Worm (Caenorhabditis elegans) whole organism, late embryonic: ENCODE results near the gene C05D9.7.

Source experiments
- C08G9.2 ChIP-seq: sonication (generic microtip); optimal IDR thresholded peaks from 2 replicates; lab custom pipeline; 2016; ENCODE audit warnings: mild to moderate bottlenecking, missing genetic modification characterization, moderate library complexity, missing compliant biosample characterization
- C38D4.7 ChIP-seq: fragments of 200-800 bp; sonication (Bioruptor generic); optimal IDR thresholded peaks from 2 replicates; lab custom pipeline; 2018; ENCODE audit warnings: mild to moderate bottlenecking, missing genetic modification characterization, moderate library complexity, missing compliant biosample characterization
- K02D7.2 ChIP-seq: sonication (generic microtip); optimal IDR thresholded peaks from 2 replicates; lab custom pipeline; 2017; ENCODE audit warnings: mild to moderate bottlenecking, missing genetic modification characterization, missing compliant biosample characterization
- K09A11.1 ChIP-seq: sonication (generic microtip); optimal IDR thresholded peaks from 2 replicates; lab custom pipeline; 2017; ENCODE audit warnings: antibody characterized with exemption, mild to moderate bottlenecking, missing genetic modification characterization, missing compliant biosample characterization; ENCODE audit not compliant: insufficient read depth
- T23F11.4 ChIP-seq: fragments of 200-800 bp; sonication (Bioruptor generic); optimal IDR thresholded peaks from 2 replicates; lab custom pipeline; 2018; ENCODE audit warnings: mild to moderate bottlenecking, missing genetic modification characterization, missing compliant biosample characterization
- Y22D7AL.16 ChIP-seq: sonication (generic microtip); optimal IDR thresholded peaks from 2 replicates; lab custom pipeline; 2016; ENCODE audit warnings: missing genetic modification characterization, missing compliant biosample characterization
- ceh-14 ChIP-seq: sonication (generic microtip); optimal IDR thresholded peaks from 2 replicates; lab custom pipeline; 2016; ENCODE audit warnings: missing genotype, missing genetic modification characterization, missing compliant biosample characterization
- ceh-18 ChIP-seq: sonication (generic microtip); optimal IDR thresholded peaks from 2 replicates; lab custom pipeline; 2016; ENCODE audit warnings: missing genetic modification characterization, missing compliant biosample characterization
- ceh-19 ChIP-seq: fragments of 200-800 bp; sonication (Bioruptor generic); optimal IDR thresholded peaks from 2 replicates; lab custom pipeline; 2018; ENCODE audit warnings: mild to moderate bottlenecking, missing genetic modification characterization, missing compliant biosample characterization
- ceh-2 ChIP-seq: sonication (generic microtip); optimal IDR thresholded peaks from 2 replicates; lab custom pipeline; 2016; ENCODE audit warnings: missing genotype, missing genetic modification characterization, missing compliant biosample characterization
- ceh-31 ChIP-seq: sonication (generic microtip); optimal IDR thresholded peaks from 2 replicates; lab custom pipeline; 2016; ENCODE audit warnings: missing genetic modification characterization, missing compliant biosample characterization
- ceh-34 ChIP-seq: sonication (generic microtip); optimal IDR thresholded peaks from 2 replicates; lab custom pipeline; 2016; ENCODE audit warnings: mild to moderate bottlenecking, missing genetic modification characterization, missing compliant biosample characterization
- ceh-45 ChIP-seq: fragments of 200-800 bp; sonication (Bioruptor generic); IDR thresholded peaks from 2 replicates; pipeline ENCODE4 v1.3.6; 2022; ENCODE audit warnings: missing genetic modification reagents, missing genetic modification characterization, missing compliant biosample characterization
- ceh-48 ChIP-seq: sonication (generic microtip); optimal IDR thresholded peaks from 2 replicates; lab custom pipeline; 2016; ENCODE audit warnings: missing genetic modification characterization, inconsistent platforms, missing compliant biosample characterization
- dve-1 ChIP-seq: sonication (generic microtip); optimal IDR thresholded peaks from 2 replicates; lab custom pipeline; 2017; ENCODE audit warnings: antibody characterized with exemption, mild to moderate bottlenecking, missing genetic modification characterization, missing compliant biosample characterization
- elt-2 ChIP-seq: sonication (generic microtip); optimal IDR thresholded peaks from 2 replicates; lab custom pipeline; 2016; ENCODE audit warnings: missing genetic modification reagents, missing genetic modification characterization, missing compliant biosample characterization
- elt-4 ChIP-seq: sonication (generic microtip); optimal IDR thresholded peaks from 2 replicates; lab custom pipeline; 2016; ENCODE audit warnings: missing genetic modification characterization, missing compliant biosample characterization
- ets-4 ChIP-seq: sonication (generic microtip); optimal IDR thresholded peaks from 2 replicates; lab custom pipeline; 2016; ENCODE audit warnings: missing genetic modification characterization, missing compliant biosample characterization
- eyg-1 ChIP-seq: sonication (generic microtip); optimal IDR thresholded peaks from 2 replicates; lab custom pipeline; 2016; ENCODE audit warnings: missing genotype, missing genetic modification characterization, missing compliant biosample characterization
- fax-1 ChIP-seq: sonication (generic microtip); optimal IDR thresholded peaks from 2 replicates; lab custom pipeline; 2016; ENCODE audit warnings: missing genotype, missing genetic modification characterization, missing compliant biosample characterization
- fkh-10 ChIP-seq: fragments of 150-350 bp; optimal IDR thresholded peaks from 2 replicates; lab custom pipeline; 2014; ENCODE audit warnings: missing biosample characterization, missing genetic modification reagents, missing genetic modification characterization
- fkh-6 ChIP-seq: sonication (generic microtip); optimal IDR thresholded peaks from 2 replicates; lab custom pipeline; 2016; ENCODE audit warnings: missing genetic modification characterization, missing compliant biosample characterization
- hlh-30 ChIP-seq: sonication (generic microtip); optimal IDR thresholded peaks from 2 replicates; lab custom pipeline; 2017; ENCODE audit warnings: antibody characterized with exemption, missing genetic modification characterization, missing compliant biosample characterization; ENCODE audit not compliant: insufficient read depth
- hlh-8 ChIP-seq: sonication (generic microtip); optimal IDR thresholded peaks from 2 replicates; lab custom pipeline; 2016; ENCODE audit warnings: missing genotype, missing genetic modification characterization, missing compliant biosample characterization
- mec-3 ChIP-seq: sonication (generic microtip); optimal IDR thresholded peaks from 2 replicates; lab custom pipeline; 2016; ENCODE audit warnings: borderline replicate concordance, missing genetic modification characterization, missing compliant biosample characterization
- nfya-1 ChIP-seq: sonication (generic microtip); optimal IDR thresholded peaks from 2 replicates; lab custom pipeline; 2017; ENCODE audit warnings: missing genetic modification characterization, mild to moderate bottlenecking, missing compliant biosample characterization, antibody characterized with exemption, moderate library complexity
- nhr-11 ChIP-seq: fragments of 150-350 bp; optimal IDR thresholded peaks from 2 replicates; lab custom pipeline; 2014; ENCODE audit warnings: missing biosample characterization, missing genetic modification characterization
- pag-3 ChIP-seq: sonication (generic microtip); optimal IDR thresholded peaks from 2 replicates; lab custom pipeline; 2016; ENCODE audit warnings: missing compliant biosample characterization, missing genetic modification characterization, borderline replicate concordance
- pha-4 ChIP-seq: fragments of 150-350 bp; optimal IDR thresholded peaks from 2 replicates; lab custom pipeline; 2018; ENCODE audit warnings: missing biosample characterization, missing genetic modification reagents, missing genetic modification characterization
- pqm-1 ChIP-seq: sonication (generic microtip); optimal IDR thresholded peaks from 2 replicates; lab custom pipeline; 2016; ENCODE audit warnings: missing genetic modification characterization, missing compliant biosample characterization
- ref-2 ChIP-seq: sonication (generic microtip); optimal IDR thresholded peaks from 2 replicates; lab custom pipeline; 2016; ENCODE audit warnings: missing genetic modification characterization, missing compliant biosample characterization
- rnt-1 ChIP-seq: sonication (generic microtip); optimal IDR thresholded peaks from 2 replicates; lab custom pipeline; 2016; ENCODE audit warnings: missing genetic modification characterization, missing compliant biosample characterization
- sdc-2 ChIP-seq: sonication (generic microtip); optimal IDR thresholded peaks from 2 replicates; lab custom pipeline; 2016; ENCODE audit warnings: missing genotype, missing genetic modification characterization, missing compliant biosample characterization
- sox-2 ChIP-seq: fragments of 200-800 bp; sonication (Bioruptor generic); IDR thresholded peaks from 2 replicates; pipeline ENCODE4 v1.3.6; 2022; ENCODE audit warnings: missing genetic modification reagents, missing genetic modification characterization, missing compliant biosample characterization
- tbx-2 ChIP-seq: sonication (generic microtip); optimal IDR thresholded peaks from 2 replicates; lab custom pipeline; 2016; ENCODE audit warnings: missing genetic modification characterization, missing compliant biosample characterization
- ttx-3 ChIP-seq: sonication (generic microtip); optimal IDR thresholded peaks from 2 replicates; lab custom pipeline; 2016; ENCODE audit warnings: missing genetic modification reagents, missing genetic modification characterization, missing compliant biosample characterization
- unc-3 ChIP-seq, 2 experiments: fragments of 200-800 bp in 1 of 2; sonication (Bioruptor generic) in 1 of 2; sonication (generic microtip) in 1 of 2; conservative IDR thresholded peaks in 1 of 2; optimal IDR thresholded peaks in 1 of 2; 2 replicates each; pipeline versions ENCODE4 v1.3.6 to Lab custom; 2016 to 2022; ENCODE audit warnings: missing compliant biosample characterization in 2 of 2, missing genetic modification characterization in 2 of 2, missing genetic modification reagents in 1 of 2
- unc-42 ChIP-seq: sonication (generic microtip); optimal IDR thresholded peaks from 2 replicates; lab custom pipeline; 2016; ENCODE audit warnings: missing genotype, missing genetic modification characterization, missing compliant biosample characterization
- unc-55 ChIP-seq: sonication (generic microtip); optimal IDR thresholded peaks from 2 replicates; lab custom pipeline; 2017; ENCODE audit warnings: missing biosample characterization, missing genetic modification reagents, missing genetic modification characterization
- unc-86 ChIP-seq: sonication (generic microtip); optimal IDR thresholded peaks from 2 replicates; lab custom pipeline; 2016; ENCODE audit warnings: missing genetic modification characterization, missing compliant biosample characterization

The C05D9.7 gene

ce11 chrX:1111603-1112002 lies 7.6 kb downstream of the C05D9.7 start, which contains the start of gene C05D9.3:
Gene C05D9.3 (plus strand): TSS chrX:1111903.
- no peak for TF ChIP-seq pqm-1 (tag; lab: Kevin White, UChicago)
- no peak for TF ChIP-seq unc-3 (GFP tag; conservative IDR thresholded peaks at IDR 0.05; lab: Robert Waterston, UW)
- TF ChIP-seq unc-3 (tag; optimal IDR thresholded peaks at IDR 0.05; lab: Kevin White, UChicago): no peak
- TF ChIP-seq nfya-1: no peak
- TF ChIP-seq C38D4.7 (GFP tag; lab: Kevin White, UChicago): no peak
- no peak for TF ChIP-seq eyg-1
- TF ChIP-seq pha-4 (tag; lab: Kevin White, UChicago): no peak
- no peak for TF ChIP-seq hlh-30 (tag; lab: Kevin White, UChicago)
- no peak for TF ChIP-seq dve-1 (tag; lab: Kevin White, UChicago)
- TF ChIP-seq ets-4 (tag; lab: Kevin White, UChicago): no peak
- no peak for TF ChIP-seq unc-42 (tag; lab: Kevin White, UChicago)
- TF ChIP-seq sox-2 (GFP tag; lab: Robert Waterston, UW): no peak
- TF ChIP-seq fkh-10 (GFP tag; lab: Kevin White, UChicago): no peak
- no peak for TF ChIP-seq mec-3
- TF ChIP-seq ceh-19 (GFP tag; lab: Kevin White, UChicago): no peak
- no peak for TF ChIP-seq fkh-6 (tag; lab: Kevin White, UChicago)
- TF ChIP-seq K09A11.1 (tag; lab: Kevin White, UChicago): no peak
- TF ChIP-seq K02D7.2 (tag; lab: Kevin White, UChicago): no peak
- no peak for TF ChIP-seq elt-2 (tag; lab: Kevin White, UChicago)

DNA sequence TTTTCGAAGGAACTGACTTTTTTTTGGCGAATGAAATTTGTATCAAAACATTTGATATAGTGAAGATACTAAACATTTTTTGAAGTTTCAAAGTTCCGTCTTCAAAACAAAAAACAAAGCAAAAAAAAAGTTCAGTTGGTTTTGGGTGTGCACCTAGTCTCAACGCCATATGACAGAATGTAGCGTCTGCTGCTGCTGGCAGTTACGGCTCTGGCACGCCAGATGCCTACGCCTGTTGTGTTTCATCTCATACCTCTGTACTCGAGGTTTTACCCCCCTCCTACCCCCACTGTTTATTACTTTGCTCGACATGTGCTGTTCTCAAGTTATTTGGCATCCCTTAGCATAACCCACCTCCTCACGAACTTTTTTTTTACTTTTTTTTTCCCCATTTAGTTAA lies 8.5 kb downstream of the C05D9.7 start:
- TF ChIP-seq unc-86 (tag; lab: Kevin White, UChicago): no peak
- TF ChIP-seq pag-3 (tag; lab: Kevin White, UChicago): no peak
- TF ChIP-seq K09A11.1 (tag; lab: Kevin White, UChicago): no peak
- TF ChIP-seq hlh-8 (tag; lab: Kevin White, UChicago): peak; percentile 64
- peak; percentile 22 for TF ChIP-seq ceh-18 (tag; lab: Kevin White, UChicago)
- no peak for TF ChIP-seq elt-2 (tag; lab: Kevin White, UChicago)
- no peak for TF ChIP-seq ceh-45 (GFP tag; lab: Robert Waterston, UW)
- peak; percentile 27 for TF ChIP-seq unc-55 (GFP tag; lab: Kevin White, UChicago)
- TF ChIP-seq, all 69 proteins: peak for 3

ce11 chrX:1108874-1109273 lies 10.3 kb downstream of the C05D9.7 start:
- TF ChIP-seq rnt-1 (tag; lab: Kevin White, UChicago): peak; percentile 70
- TF ChIP-seq Y22D7AL.16 (tag; lab: Kevin White, UChicago): no peak
- peak; percentile 12 for TF ChIP-seq ceh-18 (tag; lab: Kevin White, UChicago)
- TF ChIP-seq hlh-8 (tag; lab: Kevin White, UChicago): no peak
- TF ChIP-seq unc-55 (GFP tag; lab: Kevin White, UChicago): peak; percentile 87

ce11 chrX:1107758-1108157 lies 11.4 kb downstream of the C05D9.7 start, which contains the start of gene C05D9.4:
Gene C05D9.4 (plus strand): TSS chrX:1108058.
- TF ChIP-seq T23F11.4 (GFP tag; lab: Kevin White, UChicago): no peak
- TF ChIP-seq nhr-11 (tag; lab: Kevin White, UChicago): no peak
- TF ChIP-seq ceh-18 (tag; lab: Kevin White, UChicago): no peak

ce11 chrX:1103702-1104262 lies 15.4 kb downstream of the C05D9.7 start, which contains the start of gene ife-4:
Gene ife-4 (plus strand): TSS chrX:1104212.
- TF ChIP-seq unc-42 (tag; lab: Kevin White, UChicago): peak; percentile 64
- peak; percentile 87 for TF ChIP-seq ceh-48
- peak; percentile 36 for TF ChIP-seq hlh-8 (tag; lab: Kevin White, UChicago)
- TF ChIP-seq unc-55 (GFP tag; lab: Kevin White, UChicago): peak; percentile 72
- no peak for TF ChIP-seq elt-4 (tag; lab: Kevin White, UChicago)
- peak; percentile 22 for TF ChIP-seq rnt-1 (tag; lab: Kevin White, UChicago)
- peak; percentile 67 for TF ChIP-seq tbx-2 (tag; lab: Kevin White, UChicago)
- TF ChIP-seq sdc-2 (tag; lab: Kevin White, UChicago): peak; percentile 40
- TF ChIP-seq ref-2 (tag; lab: Kevin White, UChicago): peak; percentile 55
- TF ChIP-seq ceh-18 (tag; lab: Kevin White, UChicago): peak; percentile 32
- peak; percentile 85 for TF ChIP-seq ceh-31 (tag; lab: Kevin White, UChicago)
- TF ChIP-seq ceh-2 (tag; lab: Kevin White, UChicago): peak; percentile 59
- no peak for TF ChIP-seq ceh-14
- peak; percentile 18 for TF ChIP-seq C08G9.2 (tag; lab: Kevin White, UChicago)
- peak; percentile 60 for TF ChIP-seq ceh-34 (tag; lab: Kevin White, UChicago)
- TF ChIP-seq ttx-3 (tag; lab: Kevin White, UChicago): no peak
- TF ChIP-seq nfya-1: peak; percentile 61
- TF ChIP-seq ceh-19 (GFP tag; lab: Kevin White, UChicago): no peak
- peak; percentile 15 for TF ChIP-seq fax-1 (tag; lab: Kevin White, UChicago)
- peak; percentile 5 for TF ChIP-seq hlh-30 (tag; lab: Kevin White, UChicago)
